Fruit fly (Drosophila melanogaster) whole organism, prepupa: ENCODE data around the gene CG7115.

Source experiments
- CG10631 ChIP-seq: fragments of 200-800 bp; sonication (Bioruptor generic); optimal IDR thresholded peaks from 2 replicates; lab custom pipeline; 2016; ENCODE audit warnings: missing biosample characterization, missing genetic modification characterization
- CG10669 ChIP-seq: fragments of 200-800 bp; sonication (Bioruptor generic); optimal IDR thresholded peaks from 3 replicates; lab custom pipeline; 2018; ENCODE audit warnings: missing biosample characterization, mild to moderate bottlenecking, missing genetic modification characterization, moderate library complexity
- CG11902 ChIP-seq: fragments of 200-800 bp; sonication (Bioruptor generic); optimal IDR thresholded peaks from 3 replicates; lab custom pipeline; 2016; ENCODE audit warnings: missing biosample characterization, missing genetic modification characterization
- CG1621 ChIP-seq: fragments of 200-800 bp; sonication (Bioruptor generic); optimal IDR thresholded peaks from 3 replicates; lab custom pipeline; 2018; ENCODE audit warnings: missing biosample characterization, mild to moderate bottlenecking, missing genetic modification characterization
- CG16779 ChIP-seq: fragments of 200-800 bp; sonication (Bioruptor generic); optimal IDR thresholded peaks from 3 replicates; lab custom pipeline; 2017; ENCODE audit warnings: missing biosample characterization, mild to moderate bottlenecking, missing genetic modification characterization
- CG3032 ChIP-seq: fragments of 200-800 bp; optimal IDR thresholded peaks from 2 replicates; lab custom pipeline; 2019; ENCODE audit warnings: missing biosample characterization, mild to moderate bottlenecking, missing genetic modification characterization, moderate library complexity
- CG31627 ChIP-seq: fragments of 200-800 bp; sonication (Bioruptor generic); optimal IDR thresholded peaks from 3 replicates; lab custom pipeline; 2016; ENCODE audit warnings: missing biosample characterization, missing genetic modification characterization
- CG32006 ChIP-seq: fragments of 200-800 bp; sonication (Bioruptor generic); optimal IDR thresholded peaks from 3 replicates; lab custom pipeline; 2017; ENCODE audit warnings: missing biosample characterization, mild to moderate bottlenecking, missing genetic modification characterization
- CG34406 ChIP-seq: fragments of 200-800 bp; sonication (Bioruptor generic); optimal IDR thresholded peaks from 3 replicates; lab custom pipeline; 2016; ENCODE audit warnings: missing biosample characterization, missing genetic modification characterization
- CG3919 ChIP-seq: fragments of 200-800 bp; sonication (Bioruptor generic); optimal IDR thresholded peaks from 3 replicates; lab custom pipeline; 2016; ENCODE audit warnings: missing biosample characterization, missing genetic modification characterization
- CG4318 ChIP-seq: fragments of 200-800 bp; sonication (Bioruptor generic); optimal IDR thresholded peaks from 3 replicates; lab custom pipeline; 2017; ENCODE audit warnings: missing biosample characterization, mild to moderate bottlenecking, missing genetic modification characterization
- CG6163 ChIP-seq: fragments of 200-800 bp; sonication (Bioruptor generic); IDR thresholded peaks from 3 replicates; pipeline ENCODE4 v1.3.6; 2022; ENCODE audit warnings: missing biosample characterization, missing genetic modification characterization
- CG6276 ChIP-seq: fragments of 200-800 bp; sonication (Bioruptor generic); optimal IDR thresholded peaks from 2 replicates; lab custom pipeline; 2017; ENCODE audit warnings: missing biosample characterization, mild to moderate bottlenecking, missing genetic modification characterization
- CG6854 ChIP-seq: fragments of 200-800 bp; sonication (Bioruptor generic); optimal IDR thresholded peaks from 2 replicates; lab custom pipeline; 2017; ENCODE audit warnings: missing biosample characterization, mild to moderate bottlenecking, missing genetic modification characterization
- CG7368 ChIP-seq: fragments of 200-800 bp; sonication (Bioruptor generic); optimal IDR thresholded peaks from 3 replicates; lab custom pipeline; 2016; ENCODE audit warnings: missing biosample characterization, missing genetic modification characterization
- CG8119 ChIP-seq: fragments of 200-800 bp; sonication (Bioruptor generic); IDR thresholded peaks from 3 replicates; pipeline ENCODE4 v1.3.6; 2022; ENCODE audit warnings: missing biosample characterization, missing genetic modification characterization
- CG8632 ChIP-seq: fragments of 200-800 bp; sonication (Bioruptor generic); optimal IDR thresholded peaks from 3 replicates; lab custom pipeline; 2016; ENCODE audit warnings: missing biosample characterization, missing genetic modification characterization
- CG9139 ChIP-seq: fragments of 200-800 bp; sonication (Bioruptor generic); optimal IDR thresholded peaks from 3 replicates; lab custom pipeline; 2017; ENCODE audit warnings: missing biosample characterization, mild to moderate bottlenecking, missing genetic modification characterization
- Eip75B ChIP-seq: fragments of 200-800 bp; sonication (Bioruptor generic); optimal IDR thresholded peaks from 3 replicates; lab custom pipeline; 2016; ENCODE audit warnings: missing biosample characterization, missing genetic modification characterization
- Eip78C ChIP-seq: fragments of 200-800 bp; sonication (Bioruptor generic); peaks from one replicate; lab custom pipeline; 2016; ENCODE audit warnings: missing biosample characterization, missing genetic modification characterization
- Ets21C ChIP-seq: fragments of 200-800 bp; sonication (Bioruptor generic); optimal IDR thresholded peaks from 3 replicates; lab custom pipeline; 2016; ENCODE audit warnings: missing biosample characterization, missing genetic modification characterization
- Ets96B ChIP-seq: fragments of 200-800 bp; optimal IDR thresholded peaks from 2 replicates; lab custom pipeline; 2019; ENCODE audit warnings: missing biosample characterization, mild to moderate bottlenecking, missing genetic modification characterization, moderate library complexity
- Hr39 ChIP-seq: fragments of 200-800 bp; sonication (Bioruptor generic); optimal IDR thresholded peaks from 2 replicates; lab custom pipeline; 2016; ENCODE audit warnings: missing biosample characterization, missing genetic modification characterization
- Hr4 ChIP-seq: fragments of 200-800 bp; sonication (Bioruptor generic); optimal IDR thresholded peaks from 3 replicates; lab custom pipeline; 2016; ENCODE audit warnings: missing biosample characterization, missing genetic modification characterization
- OdsH ChIP-seq: fragments of 200-800 bp; sonication (Bioruptor generic); optimal IDR thresholded peaks from 3 replicates; lab custom pipeline; 2016; ENCODE audit warnings: missing biosample characterization, missing genetic modification characterization
- Smox ChIP-seq: fragments of 200-800 bp; sonication (Bioruptor generic); optimal IDR thresholded peaks from 3 replicates; lab custom pipeline; 2016; ENCODE audit warnings: missing biosample characterization, missing genetic modification characterization
- Sox102F ChIP-seq: fragments of 200-800 bp; sonication (Bioruptor generic); optimal IDR thresholded peaks from 2 replicates; lab custom pipeline; 2016; ENCODE audit warnings: missing biosample characterization, mild to moderate bottlenecking, missing genetic modification characterization
- Sox14 ChIP-seq: fragments of 200-800 bp; sonication (Bioruptor generic); optimal IDR thresholded peaks from 3 replicates; lab custom pipeline; 2016; ENCODE audit warnings: missing biosample characterization, missing genetic modification characterization
- Sox15 ChIP-seq: fragments of 200-800 bp; sonication (Bioruptor generic); optimal IDR thresholded peaks from 3 replicates; lab custom pipeline; 2016; ENCODE audit warnings: missing biosample characterization, missing genetic modification characterization
- achi ChIP-seq: fragments of 200-800 bp; sonication (Bioruptor generic); optimal IDR thresholded peaks from 3 replicates; lab custom pipeline; 2016; ENCODE audit warnings: missing biosample characterization, missing genetic modification characterization
- acj6 ChIP-seq: fragments of 200-800 bp; sonication (Bioruptor generic); optimal IDR thresholded peaks from 3 replicates; lab custom pipeline; 2016; ENCODE audit warnings: missing biosample characterization, missing genetic modification characterization
- cyc ChIP-seq: fragments of 200-800 bp; sonication (Bioruptor generic); optimal IDR thresholded peaks from 3 replicates; lab custom pipeline; 2016; ENCODE audit warnings: missing biosample characterization, missing genetic modification characterization
- esn ChIP-seq: fragments of 200-800 bp; sonication (Bioruptor generic); optimal IDR thresholded peaks from 2 replicates; lab custom pipeline; 2016; ENCODE audit warnings: missing biosample characterization, mild to moderate bottlenecking, missing genetic modification characterization, moderate library complexity
- fd85E ChIP-seq: fragments of 200-800 bp; sonication (Bioruptor generic); optimal IDR thresholded peaks from 3 replicates; lab custom pipeline; 2016; ENCODE audit warnings: missing biosample characterization, missing genetic modification characterization
- fkh ChIP-seq: fragments of 200-800 bp; sonication (Bioruptor generic); optimal IDR thresholded peaks from 3 replicates; lab custom pipeline; 2017; ENCODE audit warnings: missing biosample characterization, mild to moderate bottlenecking, missing genetic modification characterization, moderate library complexity
- lz ChIP-seq: fragments of 200-800 bp; sonication (Bioruptor generic); optimal IDR thresholded peaks from 3 replicates; lab custom pipeline; 2016; ENCODE audit warnings: missing biosample characterization, missing genetic modification characterization
- pdm3 ChIP-seq: fragments of 200-800 bp; sonication (Bioruptor generic); optimal IDR thresholded peaks from 3 replicates; lab custom pipeline; 2016; ENCODE audit warnings: missing biosample characterization, missing genetic modification characterization
- salr ChIP-seq, 2 experiments: fragments of 200-800 bp; sonication (Bioruptor generic); optimal IDR thresholded peaks; 3 replicates each; lab custom pipeline; 2016 to 2018; ENCODE audit warnings: missing biosample characterization in 2 of 2, missing genetic modification characterization in 2 of 2, mild to moderate bottlenecking in 1 of 2
- spab ChIP-seq: fragments of 200-800 bp; sonication (Bioruptor generic); optimal IDR thresholded peaks from 2 replicates; lab custom pipeline; 2017; ENCODE audit warnings: missing biosample characterization, mild to moderate bottlenecking, missing genetic modification characterization, missing genetic modification reagents
- ss ChIP-seq, 2 experiments: fragments of 200-800 bp; sonication (Bioruptor generic); optimal IDR thresholded peaks; 2 replicates in 1 of 2; 3 replicates in 1 of 2; lab custom pipeline; 2017 to 2018; ENCODE audit warnings: mild to moderate bottlenecking in 2 of 2, missing biosample characterization in 2 of 2, missing genetic modification characterization in 2 of 2, moderate library complexity in 1 of 2
- svp ChIP-seq: fragments of 200-800 bp; sonication (Bioruptor generic); peaks from one replicate; lab custom pipeline; 2016; ENCODE audit warnings: missing biosample characterization, missing genetic modification characterization
- topi ChIP-seq: fragments of 200-800 bp; sonication (Bioruptor generic); optimal IDR thresholded peaks from 3 replicates; lab custom pipeline; 2016; ENCODE audit warnings: missing biosample characterization, missing genetic modification characterization
- vri ChIP-seq: fragments of 200-800 bp; sonication (Bioruptor generic); optimal IDR thresholded peaks from 3 replicates; lab custom pipeline; 2016; ENCODE audit warnings: missing biosample characterization, mild to moderate bottlenecking, missing genetic modification characterization

The CG7115 gene

DNA sequence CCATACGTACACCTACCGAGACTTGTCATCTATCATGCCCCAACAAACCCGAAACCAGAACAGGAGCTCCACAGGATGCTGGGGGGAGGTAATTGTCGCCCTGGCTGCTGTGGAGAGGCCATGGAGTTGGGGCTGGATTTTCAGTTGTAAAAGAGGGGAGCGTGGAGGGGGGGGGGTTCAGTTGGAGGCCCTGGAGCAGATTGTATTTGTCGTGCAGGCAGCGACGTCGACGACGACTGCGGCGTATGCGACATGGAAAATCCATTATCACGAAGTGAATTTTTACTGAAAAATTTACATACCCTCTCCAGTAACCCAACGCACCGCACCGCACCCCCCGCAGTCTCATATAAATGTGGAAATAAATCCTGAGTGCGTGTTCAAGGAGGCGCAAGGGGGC is 12.7 kb downstream of the CG7115 start:
- TF ChIP-seq Ets21C (GFP tag; lab: Kevin White, UChicago) (no peak), svp (GFP tag; lab: Kevin White, UChicago) (peak; percentile 51)
- TF ChIP-seq, all 60 proteins: peak for 1

DNA sequence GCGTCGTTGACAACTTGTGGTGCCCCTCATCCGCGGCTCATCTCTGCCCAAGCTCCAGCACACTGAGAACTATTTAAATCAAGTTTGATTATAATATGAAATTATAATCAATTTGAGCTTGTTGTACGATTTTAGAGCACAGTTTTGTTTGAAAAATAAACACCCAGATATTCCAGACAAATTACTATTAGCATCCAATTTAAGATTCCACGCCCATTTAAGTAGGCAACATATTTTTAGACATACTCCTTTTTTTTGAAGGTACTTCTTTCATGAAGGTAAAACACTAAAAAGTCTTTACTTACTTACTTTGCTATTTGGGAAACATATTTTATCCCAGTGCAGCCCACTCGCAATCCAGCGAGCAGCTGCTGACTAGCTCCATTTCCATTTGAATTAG is 17.1 kb downstream of the CG7115 start:
- peak; percentile 35 for TF ChIP-seq svp (GFP tag; lab: Kevin White, UChicago)
- TF ChIP-seq CG32006 (GFP tag; lab: Kevin White, UChicago), result peak; percentile 9
- TF ChIP-seq cyc (GFP tag; lab: Kevin White, UChicago), result no peak
- no peak for TF ChIP-seq Eip78C (GFP tag; lab: Kevin White, UChicago)
- TF ChIP-seq CG6854 (GFP tag; lab: Kevin White, UChicago), result no peak
- no peak for TF ChIP-seq CG11902 (GFP tag; lab: Kevin White, UChicago)
- TF ChIP-seq Sox14, result no peak
- no peak for TF ChIP-seq topi (GFP tag; lab: Kevin White, UChicago)
- no peak for TF ChIP-seq acj6 (GFP tag; lab: Kevin White, UChicago)
- no peak for TF ChIP-seq fkh
- no peak for TF ChIP-seq vri (GFP tag; lab: Kevin White, UChicago)
- no peak for TF ChIP-seq OdsH (GFP tag; lab: Kevin White, UChicago)
- TF ChIP-seq Ets96B (tag; lab: Kevin White, UChicago), result no peak
- no peak for TF ChIP-seq CG34406
- TF ChIP-seq esn (GFP tag; lab: Kevin White, UChicago), result no peak
- TF ChIP-seq CG6163, result no peak
- no peak for TF ChIP-seq Ets21C (GFP tag; lab: Kevin White, UChicago)

DNA sequence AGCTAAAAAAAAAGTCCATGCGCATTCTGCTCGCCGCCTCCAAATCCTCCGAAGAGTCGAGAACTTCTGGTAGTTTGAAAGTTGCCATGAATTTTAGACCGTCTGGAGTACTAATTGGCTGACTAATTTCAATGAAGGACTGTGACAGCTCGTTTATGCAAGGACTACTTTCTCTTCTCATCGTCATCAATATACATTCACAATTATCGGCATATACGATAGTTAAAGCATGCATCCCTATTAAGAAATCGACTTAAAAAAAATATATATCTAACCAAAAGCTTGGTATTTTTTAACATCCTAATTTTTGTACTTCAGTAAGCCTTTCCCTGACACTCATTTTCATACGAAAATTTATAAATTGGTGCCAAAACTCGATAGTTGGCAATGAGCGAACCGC is 19.2 kb downstream of the CG7115 start, which contains the start of gene CG14537:
CG14537 (plus strand) TSS at position 301 of the 400 bp plus-strand sequence.
- TF ChIP-seq CG3919 (GFP tag; lab: Kevin White, UChicago), result no peak
- no peak for TF ChIP-seq CG4318 (GFP tag; lab: Kevin White, UChicago)
- no peak for TF ChIP-seq CG16779
- TF ChIP-seq Hr4, result no peak

DNA sequence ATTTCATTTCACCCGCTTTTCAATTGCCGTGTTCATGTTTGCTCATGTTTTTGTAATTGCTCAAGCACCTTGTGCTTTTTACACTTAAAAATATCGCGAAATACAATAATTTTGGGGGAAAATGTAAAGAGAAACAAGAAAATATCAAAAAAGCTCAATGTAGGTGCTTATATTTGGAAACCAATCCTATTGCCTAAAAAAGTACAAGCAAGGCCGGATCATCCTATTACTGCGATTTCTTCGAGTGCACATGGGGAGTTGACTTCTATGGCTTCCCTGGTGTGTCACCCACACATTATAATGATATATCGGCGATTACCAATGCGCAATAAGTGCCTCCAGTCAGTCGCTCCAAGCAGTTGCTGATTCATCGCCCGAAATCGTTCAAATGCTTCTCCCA is 20.3 kb downstream of the CG7115 start:
- peak; percentile 36 for TF ChIP-seq cyc (GFP tag; lab: Kevin White, UChicago)
- TF ChIP-seq vri (GFP tag; lab: Kevin White, UChicago), result peak; percentile 10
- peak; percentile 45 for TF ChIP-seq Eip78C (GFP tag; lab: Kevin White, UChicago)
- TF ChIP-seq fd85E (GFP tag; lab: Kevin White, UChicago), result no peak
- TF ChIP-seq Hr39 (GFP tag; lab: Kevin White, UChicago), result peak; percentile 55
- TF ChIP-seq CG31627, result peak; percentile 52
- TF ChIP-seq Smox (GFP tag; lab: Kevin White, UChicago), result peak; percentile 31
- TF ChIP-seq Sox102F (GFP tag; lab: Kevin White, UChicago), result peak; percentile 52
- TF ChIP-seq esn (GFP tag; lab: Kevin White, UChicago), result peak; percentile 51
- peak; percentile 18 for TF ChIP-seq topi (GFP tag; lab: Kevin White, UChicago)
- TF ChIP-seq fkh, result no peak
- peak; percentile 49 for TF ChIP-seq svp (GFP tag; lab: Kevin White, UChicago)
- no peak for TF ChIP-seq CG4318 (GFP tag; lab: Kevin White, UChicago)
- peak; percentile 21 for TF ChIP-seq lz (GFP tag; lab: Kevin White, UChicago)

DNA sequence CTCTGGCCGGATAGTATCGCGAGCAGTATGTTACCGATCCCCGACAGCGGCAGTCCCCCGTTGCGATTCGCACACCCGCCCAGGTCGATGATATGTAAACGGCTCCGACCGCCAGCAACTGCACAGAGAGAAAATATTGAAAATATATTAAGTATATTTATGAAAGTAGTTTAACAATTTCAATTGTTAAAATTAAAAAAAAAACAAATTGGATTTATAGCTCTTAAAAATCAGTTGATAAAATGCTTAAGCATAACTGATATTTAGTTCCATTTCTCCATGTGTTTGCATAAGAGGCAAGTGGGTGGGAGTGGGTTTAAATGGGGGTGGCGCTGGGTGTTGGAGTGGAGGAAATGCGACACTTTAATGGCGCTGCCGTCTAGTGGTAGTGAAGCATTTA is 28.5 kb downstream of the CG7115 start:
- TF ChIP-seq CG6276 (GFP tag; lab: Kevin White, UChicago), result no peak
- no peak for TF ChIP-seq pdm3 (GFP tag; lab: Kevin White, UChicago)
- no peak for TF ChIP-seq CG3032
- TF ChIP-seq CG6163, result peak; percentile 37; the same call in 1 of the 3 replicates
- TF ChIP-seq salr (GFP tag; optimal IDR thresholded peaks at IDR 0.05; lab: Kevin White, UChicago), result no peak
- TF ChIP-seq Ets21C (GFP tag; lab: Kevin White, UChicago), result no peak
- no peak for TF ChIP-seq fd85E (GFP tag; lab: Kevin White, UChicago)
- TF ChIP-seq CG8119 (GFP tag; lab: Robert Waterston, UW), result peak; percentile 35; the same call in 1 of the 3 replicates
- no peak for TF ChIP-seq CG9139
- TF ChIP-seq CG7368 (GFP tag; lab: Kevin White, UChicago), result no peak
- no peak for TF ChIP-seq Eip75B (GFP tag; lab: Kevin White, UChicago)
- peak; percentile 12 for TF ChIP-seq achi (GFP tag; lab: Kevin White, UChicago)
- no peak for TF ChIP-seq CG1621
- TF ChIP-seq Sox15 (GFP tag; lab: Kevin White, UChicago), result no peak
- no peak for TF ChIP-seq spab (GFP tag; lab: Kevin White, UChicago)
- TF ChIP-seq ss (GFP tag; optimal IDR thresholded peaks at IDR 0.05; lab: Kevin White, UChicago), result no peak
- TF ChIP-seq CG32006 (GFP tag; lab: Kevin White, UChicago), result peak; percentile 33
- TF ChIP-seq Sox102F (GFP tag; lab: Kevin White, UChicago), result no peak
- TF ChIP-seq CG10669, result no peak
- no peak for TF ChIP-seq CG31627
- peak; percentile 58 for TF ChIP-seq Eip78C (GFP tag; lab: Kevin White, UChicago)
- no peak for TF ChIP-seq CG8632 (GFP tag; lab: Kevin White, UChicago)
- peak; percentile 10 for TF ChIP-seq CG10631 (GFP tag; lab: Kevin White, UChicago)
